Fruit fly (Drosophila melanogaster): Measurements from ENCODE around the gene CG9636.
A peak's percentile ranks its signal among the peaks of the same experiment; 100 is the strongest.

Gene CG9636

DNA sequence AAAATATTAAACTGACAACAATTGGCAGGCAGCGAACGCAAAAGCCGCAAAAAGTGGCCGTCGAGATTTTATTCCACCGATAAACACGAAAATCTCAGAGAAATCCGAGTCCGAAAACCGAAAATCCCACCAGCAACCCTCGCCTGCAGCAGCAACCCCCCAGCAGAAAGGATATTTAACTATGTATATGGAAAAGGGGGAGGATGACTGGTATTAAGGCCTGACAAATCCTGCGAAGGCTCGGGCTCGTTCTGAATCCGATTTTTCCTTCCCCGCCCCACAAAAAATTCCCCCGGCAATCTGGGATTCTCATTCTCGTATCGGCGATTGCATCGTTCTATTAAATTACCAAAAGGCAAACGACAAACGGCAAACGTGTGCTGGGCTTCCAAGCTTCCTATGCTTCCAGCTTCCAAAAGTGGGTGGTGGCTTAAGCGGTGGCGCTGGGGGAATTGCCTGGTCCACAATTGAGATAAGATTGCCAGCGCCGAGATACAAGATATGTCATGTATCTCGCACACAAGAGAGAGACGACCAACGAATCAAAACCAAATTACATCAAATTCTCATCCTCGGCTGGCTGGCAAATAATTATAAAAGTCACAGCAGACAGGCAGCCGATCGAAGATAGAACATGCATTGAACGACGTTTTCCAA is 51.2 kb downstream of the CG9636 start:
- TF ChIP-seq Ssrp (tag; optimal IDR thresholded peaks at IDR 0.05) (no peak), sens (GFP tag) (peak; percentile 22), CG18764 (GFP tag; optimal IDR thresholded peaks at IDR 0.05) (no peak), BEAF-32 (GFP tag; optimal IDR thresholded peaks at IDR 0.05) (no peak), CG6813 (GFP tag; optimal IDR thresholded peaks at IDR 0.05) (no peak), Bdp1 (GFP tag; optimal IDR thresholded peaks at IDR 0.05) (no peak), Dad (GFP tag; optimal IDR thresholded peaks at IDR 0.05) (no peak), Nf-YC (tag; optimal IDR thresholded peaks at IDR 0.05) (peak; percentile 52), oc (tag; optimal IDR thresholded peaks at IDR 0.05) (peak; percentile 35), E2f2 (GFP tag; IDR thresholded peaks at IDR 0.05) (no peak), lab (GFP tag; optimal IDR thresholded peaks at IDR 0.05) (no peak), bigmax (GFP tag; optimal IDR thresholded peaks at IDR 0.05) (no peak), dmrt11E (tag; optimal IDR thresholded peaks at IDR 0.05) (no peak), grn (GFP tag; optimal IDR thresholded peaks at IDR 0.05) (peak; percentile 96), Nf-YB (GFP tag; optimal IDR thresholded peaks at IDR 0.05) (peak; percentile 78), chm (GFP tag; IDR thresholded peaks at IDR 0.05) (no peak), pzg (GFP tag; optimal IDR thresholded peaks at IDR 0.05) (no peak), Hey (tag; optimal IDR thresholded peaks at IDR 0.05) (peak; percentile 34), gfzf (GFP tag; optimal IDR thresholded peaks at IDR 0.05) (no peak)

DNA sequence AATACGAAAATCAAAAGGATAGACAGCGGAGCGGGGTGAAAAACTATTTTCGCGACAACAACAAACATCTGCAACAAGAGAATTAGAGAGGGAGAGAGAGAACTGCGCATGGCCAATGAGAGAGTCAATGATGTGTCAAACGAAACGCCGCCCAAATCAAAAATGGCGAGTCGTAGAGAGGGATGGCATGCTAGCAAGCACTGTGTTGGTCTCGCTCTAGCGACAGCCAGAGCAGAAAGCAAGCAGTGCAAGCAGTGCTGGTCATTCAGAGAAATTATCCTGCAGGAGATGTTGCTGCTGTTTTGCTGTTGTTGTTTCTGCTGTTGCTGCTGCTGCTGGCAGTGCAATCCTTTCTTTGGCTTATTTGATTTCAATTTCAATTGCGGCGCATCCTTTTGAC is 52.7 kb downstream of the CG9636 start:
- TF ChIP-seq CG17912 (GFP tag; optimal IDR thresholded peaks at IDR 0.05), result no peak
- TF ChIP-seq CG3065 (GFP tag; optimal IDR thresholded peaks at IDR 0.05), result no peak
- peak; percentile 64 to 78 for TF ChIP-seq Trl (optimal IDR thresholded peaks at IDR 0.05)
- TF ChIP-seq Trl (GFP tag; optimal IDR thresholded peaks at IDR 0.05), result peak; percentile 5
- TF ChIP-seq z (GFP tag; IDR thresholded peaks at IDR 0.05), result no peak
- TF ChIP-seq CG8290 (GFP tag; optimal IDR thresholded peaks at IDR 0.05), result peak; percentile 52
- TF ChIP-seq CG8290 (tag; optimal IDR thresholded peaks at IDR 0.05), result no peak
- TF ChIP-seq NC2α (GFP tag; optimal IDR thresholded peaks at IDR 0.05), result no peak
- TF ChIP-seq cato (GFP tag; optimal IDR thresholded peaks at IDR 0.05; ENCODE audit: borderline replicate concordance), result no peak
- peak; percentile 97 for TF ChIP-seq CG4360 (GFP tag; IDR thresholded peaks at IDR 0.05)
- no peak for TF ChIP-seq gcm (GFP tag; optimal IDR thresholded peaks at IDR 0.05)
- TF ChIP-seq MBD-R2 (GFP tag; IDR thresholded peaks at IDR 0.05), result peak; percentile 40
- TF ChIP-seq zfh2 (GFP tag; optimal IDR thresholded peaks at IDR 0.05), result no peak
- TF ChIP-seq pho (GFP tag; optimal IDR thresholded peaks at IDR 0.05), result peak; percentile 6
- TF ChIP-seq Scr (GFP tag; IDR thresholded peaks at IDR 0.05; ENCODE audit: partially characterized antibody), result no peak
- peak; percentile 8 for TF ChIP-seq sd (tag; optimal IDR thresholded peaks at IDR 0.05)
- TF ChIP-seq Dek (tag; optimal IDR thresholded peaks at IDR 0.05), result no peak
- peak; percentile 29 for TF ChIP-seq CG8924 (tag; optimal IDR thresholded peaks at IDR 0.05)
- no peak for TF ChIP-seq Taf1 (GFP tag; IDR thresholded peaks at IDR 0.05)
- no peak for TF ChIP-seq Hr3 (GFP tag; optimal IDR thresholded peaks at IDR 0.05)
- TF ChIP-seq Doc2 (GFP tag; IDR thresholded peaks at IDR 0.05), result no peak
- TF ChIP-seq Doc3 (GFP tag; IDR thresholded peaks at IDR 0.05; ENCODE audit: partially characterized antibody), result no peak
- peak; percentile 64 for TF ChIP-seq abd-A (tag; optimal IDR thresholded peaks at IDR 0.05)
- peak; percentile 62; the same call in 1 of the 2 replicates for TF ChIP-seq Adf1 (GFP tag; IDR thresholded peaks at IDR 0.05)
- TF ChIP-seq Neu2 (GFP tag; optimal IDR thresholded peaks at IDR 0.05; ENCODE audit: borderline replicate concordance), result peak; percentile 2
- TF ChIP-seq slou (GFP tag; optimal IDR thresholded peaks at IDR 0.05), result no peak
- TF ChIP-seq sna (GFP tag; IDR thresholded peaks at IDR 0.05; ENCODE audit: partially characterized antibody), result no peak
- TF ChIP-seq lola (GFP tag; optimal IDR thresholded peaks at IDR 0.05), result no peak
- TF ChIP-seq chn (GFP tag; optimal IDR thresholded peaks at IDR 0.05), result no peak
- TF ChIP-seq CG12299 (tag; optimal IDR thresholded peaks at IDR 0.05), result no peak
- no peak for TF ChIP-seq ab (GFP tag; optimal IDR thresholded peaks at IDR 0.05)

Data from whole organism, embryonic.